Worm (Caenorhabditis elegans) whole organism, late embryonic: Measurements from ENCODE around the gene F01F1.11.
A peak's percentile ranks its signal among the peaks of the same experiment; 100 is the strongest.

Experiments
- elt-2 ChIP-seq: sonication (generic microtip); optimal IDR thresholded peaks from 2 replicates; lab custom pipeline; 2016; ENCODE audit warnings: missing genetic modification reagents, missing genetic modification characterization, missing compliant biosample characterization
- fkh-10 ChIP-seq: fragments of 150-350 bp; optimal IDR thresholded peaks from 2 replicates; lab custom pipeline; 2014; ENCODE audit warnings: missing biosample characterization, missing genetic modification reagents, missing genetic modification characterization
- hlh-15 ChIP-seq: sonication (generic microtip); optimal IDR thresholded peaks from 2 replicates; lab custom pipeline; 2016; ENCODE audit warnings: missing genetic modification characterization, missing compliant biosample characterization
- lin-11 ChIP-seq: fragments of 200-800 bp; sonication (Bioruptor generic); optimal IDR thresholded peaks from 2 replicates; lab custom pipeline; 2018; ENCODE audit warnings: mild to moderate bottlenecking, missing genetic modification characterization, missing compliant biosample characterization
- nhr-11 ChIP-seq: fragments of 150-350 bp; optimal IDR thresholded peaks from 2 replicates; lab custom pipeline; 2014; ENCODE audit warnings: missing biosample characterization, missing genetic modification characterization
- pat-9 ChIP-seq: fragments of 200-800 bp; sonication (Bioruptor generic); optimal IDR thresholded peaks from 2 replicates; lab custom pipeline; 2018; ENCODE audit warnings: mild to moderate bottlenecking, missing genetic modification characterization, moderate library complexity, missing compliant biosample characterization
- tbx-2 ChIP-seq: sonication (generic microtip); optimal IDR thresholded peaks from 2 replicates; lab custom pipeline; 2016; ENCODE audit warnings: missing genetic modification characterization, missing compliant biosample characterization

- no peak for TF ChIP-seq tbx-2 (tag; lab: Kevin White, UChicago)
- no peak for TF ChIP-seq hlh-15 (tag; lab: Kevin White, UChicago)
- TF ChIP-seq elt-2 (tag; lab: Kevin White, UChicago): peak; percentile 74
- TF ChIP-seq lin-11 (tag; lab: Kevin White, UChicago): no peak
- TF ChIP-seq pat-9 (tag; lab: Kevin White, UChicago): no peak
- TF ChIP-seq fkh-10 (GFP tag; lab: Kevin White, UChicago): no peak
- no peak for TF ChIP-seq nhr-11 (tag; lab: Kevin White, UChicago)
Observed at ce11 chrIII:5875705-5876104, 4.0 kb upstream of the F01F1.11 start.
